Fruit fly (Drosophila melanogaster): ENCODE data around the gene Usp2.

dm6 chrX:22490584-22490983 lies 35.0 kb downstream of the Usp2 start:
- TF ChIP-seq foxo (GFP tag; optimal IDR thresholded peaks at IDR 0.05) = no peak
- TF ChIP-seq lola (GFP tag; optimal IDR thresholded peaks at IDR 0.05) = no peak
- TF ChIP-seq CrebA (GFP tag; optimal IDR thresholded peaks at IDR 0.05; ENCODE audit: borderline replicate concordance) = no peak
- TF ChIP-seq Rel (GFP tag; optimal IDR thresholded peaks at IDR 0.05) = no peak
- no peak for TF ChIP-seq Rel (tag; optimal IDR thresholded peaks at IDR 0.05)

Measured in whole organism, wandering third instar larva.